Fruit fly (Drosophila melanogaster): ENCODE results near the gene Hsp23.

- TF ChIP-seq CG32767 (GFP tag; IDR thresholded peaks at IDR 0.05) (no peak), CG7357 (GFP tag; IDR thresholded peaks at IDR 0.05) (no peak), org-1 (GFP tag; optimal IDR thresholded peaks at IDR 0.05) (no peak), fd102C (GFP tag; optimal IDR thresholded peaks at IDR 0.05) (no peak), HLH4C (GFP tag; IDR thresholded peaks at IDR 0.05; ENCODE audit: partially characterized antibody) (no peak), CG11696 (GFP tag; IDR thresholded peaks at IDR 0.05) (no peak), tgo (GFP tag; IDR thresholded peaks at IDR 0.05) (no peak), CG17361 (GFP tag; IDR thresholded peaks at IDR 0.05) (no peak), CG15601 (tag; optimal IDR thresholded peaks at IDR 0.05) (no peak), Bgb (GFP tag; IDR thresholded peaks at IDR 0.05; ENCODE audit: partially characterized antibody) (no peak), CG1602 (GFP tag; optimal IDR thresholded peaks at IDR 0.05) (no peak), Hr3 (GFP tag; optimal IDR thresholded peaks at IDR 0.05) (no peak), NfI (GFP tag; optimal IDR thresholded peaks at IDR 0.05) (no peak), CG31224 (GFP tag; IDR thresholded peaks at IDR 0.05) (no peak)
Measured at dm6 chr3L:9391340-9391980, 9.8 kb downstream of the Hsp23 start.

All from whole organism, embryonic.